Worm (Caenorhabditis elegans) whole organism, mixed stage, embryonic: ENCODE results near the gene hpo-10.

Experiments used
- M03D4.4 ChIP-seq: sonication (generic microtip); optimal IDR thresholded peaks from 2 replicates; lab custom pipeline; 2017; ENCODE audit warnings: mild to moderate bottlenecking, missing genetic modification characterization, missing compliant biosample characterization
- bed-3 ChIP-seq: fragments of 200-800 bp; sonication (Bioruptor generic); optimal IDR thresholded peaks from 3 replicates; lab custom pipeline; 2018; ENCODE audit warnings: mild to moderate bottlenecking, missing genetic modification characterization, moderate library complexity, missing compliant biosample characterization
- ceh-39 ChIP-seq: fragments of 150-350 bp; optimal IDR thresholded peaks from 2 replicates; lab custom pipeline; 2014; ENCODE audit warnings: missing biosample characterization, missing genetic modification characterization
- ceh-43 ChIP-seq: fragments of 200-800 bp; sonication (Bioruptor generic); optimal IDR thresholded peaks from 2 replicates; lab custom pipeline; 2018; ENCODE audit warnings: mild to moderate bottlenecking, missing genetic modification characterization, moderate library complexity, missing compliant biosample characterization
- ces-1 ChIP-seq: fragments of 150-350 bp; optimal IDR thresholded peaks from 2 replicates; lab custom pipeline; 2014; ENCODE audit warnings: missing biosample characterization, missing genetic modification reagents, missing genetic modification characterization
- cnd-1 ChIP-seq: fragments of 200-800 bp; sonication (Bioruptor generic); optimal IDR thresholded peaks from 2 replicates; lab custom pipeline; 2018; ENCODE audit warnings: mild to moderate bottlenecking, missing genetic modification characterization, missing compliant biosample characterization
- drap-1 ChIP-seq: fragments of 200-800 bp; sonication (Bioruptor generic); optimal IDR thresholded peaks from 3 replicates; lab custom pipeline; 2018; ENCODE audit warnings: mild to moderate bottlenecking, missing genetic modification characterization, missing compliant biosample characterization
- elt-1 ChIP-seq: sonication (generic microtip); optimal IDR thresholded peaks from 2 replicates; lab custom pipeline; 2017; ENCODE audit warnings: missing genetic modification characterization, mild to moderate bottlenecking, missing compliant biosample characterization, antibody characterized with exemption, moderate library complexity, borderline replicate concordance; ENCODE audit not compliant: insufficient read depth
- elt-3 ChIP-seq: fragments of 150-350 bp; optimal IDR thresholded peaks from 2 replicates; lab custom pipeline; 2014; ENCODE audit warnings: missing biosample characterization, missing genetic modification characterization
- flh-1 ChIP-seq: fragments of 200-800 bp; sonication (Bioruptor generic); optimal IDR thresholded peaks from 2 replicates; lab custom pipeline; 2018; ENCODE audit warnings: mild to moderate bottlenecking, missing genetic modification characterization, moderate library complexity, missing compliant biosample characterization
- hlh-1 ChIP-seq: fragments of 150-350 bp; optimal IDR thresholded peaks from 2 replicates; lab custom pipeline; 2014; ENCODE audit warnings: missing biosample characterization, missing genetic modification reagents, missing genetic modification characterization
- lin-13 ChIP-seq: fragments of 150-350 bp; optimal IDR thresholded peaks from 2 replicates; lab custom pipeline; 2014; ENCODE audit warnings: missing biosample characterization, missing genetic modification characterization
- lin-32 ChIP-seq: fragments of 200-800 bp; sonication (Bioruptor generic); optimal IDR thresholded peaks from 2 replicates; lab custom pipeline; 2018; ENCODE audit warnings: mild to moderate bottlenecking, missing genetic modification characterization, missing compliant biosample characterization
- lsy-2 ChIP-seq: fragments of 150-350 bp; optimal IDR thresholded peaks from 2 replicates; lab custom pipeline; 2014; ENCODE audit warnings: missing biosample characterization, missing genetic modification characterization
- mab-5 ChIP-seq: fragments of 150-350 bp; optimal IDR thresholded peaks from 2 replicates; lab custom pipeline; 2014; ENCODE audit warnings: missing biosample characterization, missing genetic modification characterization
- mep-1 ChIP-seq: fragments of 150-350 bp; optimal IDR thresholded peaks from 2 replicates; lab custom pipeline; 2017; ENCODE audit warnings: missing biosample characterization, missing genetic modification reagents, missing genetic modification characterization, inconsistent platforms
- nhr-12 ChIP-seq: fragments of 150-350 bp; optimal IDR thresholded peaks from 2 replicates; lab custom pipeline; 2014; ENCODE audit warnings: missing biosample characterization, missing genetic modification characterization
- nhr-2 ChIP-seq: fragments of 150-350 bp; optimal IDR thresholded peaks from 2 replicates; lab custom pipeline; 2014; ENCODE audit warnings: missing biosample characterization, missing genetic modification characterization
- nhr-237 ChIP-seq: fragments of 150-350 bp; optimal IDR thresholded peaks from 2 replicates; lab custom pipeline; 2014; ENCODE audit warnings: missing biosample characterization, missing genetic modification characterization
- nhr-28 ChIP-seq: fragments of 150-350 bp; optimal IDR thresholded peaks from 2 replicates; lab custom pipeline; 2014; ENCODE audit warnings: missing biosample characterization, missing genetic modification characterization
- nhr-76 ChIP-seq: sonication (generic microtip); optimal IDR thresholded peaks from 2 replicates; lab custom pipeline; 2017; ENCODE audit warnings: missing biosample characterization, missing genetic modification characterization
- pha-4 ChIP-seq: fragments of 150-350 bp; optimal IDR thresholded peaks from 2 replicates; lab custom pipeline; 2018; ENCODE audit warnings: missing biosample characterization, missing genetic modification reagents, missing genetic modification characterization
- sem-2 ChIP-seq: fragments of 200-800 bp; sonication (Bioruptor generic); optimal IDR thresholded peaks from 2 replicates; lab custom pipeline; 2018; ENCODE audit warnings: mild to moderate bottlenecking, missing genetic modification characterization, missing compliant biosample characterization
- snpc-4 ChIP-seq: fragments of 150-350 bp; optimal IDR thresholded peaks from 2 replicates; lab custom pipeline; 2014; ENCODE audit warnings: missing biosample characterization, missing genetic modification characterization
- sptf-1 ChIP-seq: sonication (generic microtip); optimal IDR thresholded peaks from 2 replicates; lab custom pipeline; 2017; ENCODE audit warnings: mild to moderate bottlenecking, missing genetic modification characterization, moderate library complexity, missing compliant biosample characterization
- unc-120 ChIP-seq: sonication (generic microtip); optimal IDR thresholded peaks from 2 replicates; lab custom pipeline; 2017; ENCODE audit warnings: missing genetic modification characterization, missing compliant biosample characterization; ENCODE audit not compliant: poor library complexity, severe bottlenecking
- unc-39 ChIP-seq: fragments of 150-350 bp; optimal IDR thresholded peaks from 2 replicates; lab custom pipeline; 2014; ENCODE audit warnings: missing biosample characterization, missing genetic modification characterization
- unc-62 ChIP-seq: fragments of 150-350 bp; optimal IDR thresholded peaks from 2 replicates; lab custom pipeline; 2014; ENCODE audit warnings: missing biosample characterization, missing genetic modification reagents, missing genetic modification characterization
- ztf-11 ChIP-seq: fragments of 150-350 bp; optimal IDR thresholded peaks from 2 replicates; lab custom pipeline; 2014; ENCODE audit warnings: missing biosample characterization, missing genetic modification characterization

Gene hpo-10

DNA sequence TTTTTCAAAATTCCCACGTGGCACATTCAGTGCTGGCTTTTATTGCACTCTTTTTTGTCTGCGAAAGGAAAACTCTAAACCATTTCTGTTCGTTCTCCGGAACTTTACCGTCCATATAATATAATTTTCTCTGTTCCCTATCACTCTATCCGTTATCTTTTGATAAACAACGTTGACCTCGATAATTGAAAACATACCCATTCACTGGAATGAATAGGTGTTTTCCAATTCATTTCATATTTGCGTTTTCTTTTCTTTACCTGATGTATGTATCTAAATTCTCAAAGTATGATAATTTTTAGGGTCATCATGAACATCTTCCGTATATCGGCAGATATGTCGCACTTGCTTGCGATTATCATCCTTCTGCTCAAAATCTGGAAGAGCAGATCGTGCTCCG is 27.5 kb downstream of the hpo-10 start, which contains the start of gene erd-2.2:
erd-2.2 (plus strand) TSS at position 301 of the 400 bp plus-strand sequence.
- TF ChIP-seq flh-1 (GFP tag; lab: Kevin White, UChicago) (no peak), unc-39 (tag; lab: Kevin White, UChicago) (no peak), sem-2 (no peak), pha-4 (tag; lab: Kevin White, UChicago) (no peak), drap-1 (GFP tag; lab: Kevin White, UChicago) (no peak), ceh-43 (no peak), snpc-4 (tag; lab: Kevin White, UChicago) (no peak), sptf-1 (tag; lab: Kevin White, UChicago) (no peak)

DNA sequence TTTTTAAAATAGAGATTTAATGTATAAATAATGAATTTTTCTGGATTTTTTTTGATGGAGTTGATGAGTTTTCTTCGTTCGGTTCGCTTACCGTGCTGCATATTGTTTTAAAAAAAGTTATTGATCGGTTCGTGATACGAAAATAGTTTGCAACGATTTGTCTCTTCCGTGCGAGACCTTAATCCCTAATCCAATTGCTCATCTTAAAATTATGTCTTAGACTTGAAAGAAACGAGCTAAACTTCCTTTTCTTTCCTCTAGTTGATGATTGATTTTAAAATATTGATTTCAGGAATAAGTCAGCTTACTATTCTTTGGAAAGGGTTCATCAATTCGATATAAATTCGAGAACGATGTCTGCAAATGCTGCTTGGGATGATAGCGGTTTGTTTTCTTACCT is 29.1 kb downstream of the hpo-10 start, which contains the start of gene C28H8.3:
C28H8.3 (plus strand) TSS at position 293 of the 400 bp plus-strand sequence.
- TF ChIP-seq sem-2 (no peak), lsy-2 (tag; lab: Kevin White, UChicago) (no peak), flh-1 (GFP tag; lab: Kevin White, UChicago) (no peak), drap-1 (GFP tag; lab: Kevin White, UChicago) (no peak), lin-32 (GFP tag; lab: Kevin White, UChicago) (no peak), pha-4 (tag; lab: Kevin White, UChicago) (no peak), ces-1 (GFP tag; lab: Kevin White, UChicago) (no peak), unc-62 (no peak), mep-1 (no peak), M03D4.4 (no peak)
- TF ChIP-seq, all 35 proteins: peak for 0

DNA sequence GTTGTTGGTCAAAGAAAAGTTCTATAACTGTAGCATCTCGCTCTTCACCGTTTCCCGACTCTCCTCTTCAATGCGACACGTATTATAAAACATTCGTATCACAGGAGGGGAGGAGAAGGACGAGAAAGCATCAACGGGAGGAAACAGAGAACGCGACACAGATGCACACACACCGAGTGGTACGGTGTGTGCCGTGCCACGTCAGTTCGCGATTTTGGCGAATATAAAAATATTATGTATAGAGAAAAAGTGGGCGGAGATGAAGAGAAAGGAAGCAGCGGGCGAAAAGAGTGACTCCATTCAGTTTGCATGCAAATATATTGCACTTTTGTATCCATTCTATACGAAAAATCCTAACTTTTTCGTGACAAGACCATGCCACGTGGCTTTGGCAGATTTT is 35.4 kb downstream of the hpo-10 start:
- TF ChIP-seq M03D4.4 (no peak), ceh-39 (tag; lab: Kevin White, UChicago) (no peak), nhr-28 (no peak), lsy-2 (tag; lab: Kevin White, UChicago) (no peak), nhr-12 (tag; lab: Kevin White, UChicago) (no peak), cnd-1 (tag; lab: Kevin White, UChicago) (no peak), ces-1 (GFP tag; lab: Kevin White, UChicago) (no peak), bed-3 (no peak), ceh-43 (no peak), lin-13 (tag; lab: Kevin White, UChicago) (no peak), unc-120 (no peak)
- TF ChIP-seq, all 35 proteins: peak for 0

DNA sequence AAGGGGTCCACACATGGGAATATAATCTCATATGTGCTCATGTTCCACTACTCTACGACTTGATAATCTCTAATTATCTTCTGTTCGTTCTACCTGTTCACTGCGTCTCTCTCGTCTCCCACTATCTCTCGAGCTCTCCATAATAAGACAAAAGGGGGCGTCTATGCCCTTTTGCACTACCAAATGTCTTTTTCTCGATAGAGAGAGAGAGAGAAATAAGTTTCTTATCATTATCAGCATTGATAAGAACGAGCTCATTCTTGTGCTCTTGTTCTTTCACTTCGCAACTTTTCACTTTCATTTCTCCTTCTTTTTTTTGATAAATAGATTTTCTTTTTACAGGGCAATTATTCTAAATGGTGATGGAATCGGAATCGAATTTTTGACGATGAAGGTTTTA is 36.6 kb downstream of the hpo-10 start:
- TF ChIP-seq nhr-12 (tag; lab: Kevin White, UChicago) = no peak
- no peak for TF ChIP-seq M03D4.4
- no peak for TF ChIP-seq drap-1 (GFP tag; lab: Kevin White, UChicago)
- no peak for TF ChIP-seq lin-13 (tag; lab: Kevin White, UChicago)
- TF ChIP-seq elt-3 (tag; lab: Kevin White, UChicago) = no peak
- TF ChIP-seq ceh-43 = no peak
- no peak for TF ChIP-seq ztf-11 (tag; lab: Kevin White, UChicago)
- TF ChIP-seq nhr-2 = no peak
- no peak for TF ChIP-seq hlh-1 (tag; lab: Kevin White, UChicago)
- no peak for TF ChIP-seq ceh-39 (tag; lab: Kevin White, UChicago)
- TF ChIP-seq flh-1 (GFP tag; lab: Kevin White, UChicago) = no peak
- TF ChIP-seq mab-5 (tag; lab: Kevin White, UChicago) = no peak
- no peak for TF ChIP-seq unc-62
- no peak for TF ChIP-seq nhr-237

DNA sequence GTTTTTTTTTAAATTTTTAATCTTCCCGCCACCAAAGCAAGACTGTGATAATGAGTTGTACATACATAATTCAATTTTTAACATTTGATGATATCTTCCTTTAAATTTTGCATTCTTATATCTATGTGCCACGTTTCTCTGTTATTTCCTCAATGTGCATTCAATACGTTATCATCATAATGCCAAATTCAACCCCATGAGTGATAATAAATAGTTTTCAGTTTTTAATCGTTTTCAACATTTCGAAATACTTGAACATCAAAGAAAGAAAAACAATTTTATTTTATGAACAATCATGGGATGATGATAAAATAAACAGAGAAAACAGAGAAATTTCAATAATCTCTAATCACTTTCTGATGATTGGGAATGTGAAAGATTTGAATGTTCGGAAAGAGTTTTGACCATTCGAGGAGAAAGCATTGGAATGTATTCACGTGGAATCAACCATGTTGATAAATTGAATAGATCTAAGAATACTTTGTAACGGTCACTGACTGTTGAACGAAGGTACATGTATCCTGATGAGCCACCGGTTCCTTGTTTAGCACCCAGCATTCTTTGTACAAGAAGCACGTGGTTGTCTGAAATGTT is 38.2 kb downstream of the hpo-10 start:
- TF ChIP-seq lsy-2 (tag; lab: Kevin White, UChicago) (no peak), pha-4 (tag; lab: Kevin White, UChicago) (no peak), nhr-2 (no peak), cnd-1 (tag; lab: Kevin White, UChicago) (no peak)

DNA sequence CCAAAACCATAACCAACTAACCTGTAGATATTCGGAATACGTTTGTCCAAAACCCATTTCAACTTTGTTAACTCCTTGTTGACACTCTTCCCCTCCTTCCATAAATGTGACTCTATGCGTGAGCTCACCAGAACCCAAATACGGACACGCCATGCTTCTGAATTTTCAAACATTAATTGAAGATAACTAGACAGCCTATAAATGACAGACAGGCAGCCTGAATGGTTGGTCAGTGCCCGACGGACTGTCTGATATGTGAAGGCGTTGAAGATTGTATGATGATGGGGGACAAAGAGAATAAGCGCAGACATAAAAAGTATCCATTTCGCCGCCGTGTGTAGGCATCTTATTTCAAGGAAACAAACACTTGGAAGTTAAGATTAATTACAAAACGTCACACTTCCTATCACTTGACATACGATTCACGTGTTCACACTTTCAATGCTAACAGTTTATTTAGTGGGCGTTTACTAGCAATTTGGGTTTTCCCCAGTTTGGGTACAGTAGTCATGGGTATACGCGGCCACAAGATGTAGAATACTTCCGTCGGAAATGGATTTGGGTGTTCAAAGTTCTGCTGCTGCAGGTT is 40.6 kb downstream of the hpo-10 start, which contains the start of the genes tdo-2 and C28H8.2:
tdo-2 (minus strand) TSS at position 157 of the 589 bp plus-strand sequence.
C28H8.2 (plus strand) TSS at position 524 of the 589 bp plus-strand sequence.
- TF ChIP-seq sptf-1 (tag; lab: Kevin White, UChicago) = no peak
- TF ChIP-seq hlh-1 (tag; lab: Kevin White, UChicago) = no peak
- no peak for TF ChIP-seq nhr-76 (tag; lab: Kevin White, UChicago)
- TF ChIP-seq flh-1 (GFP tag; lab: Kevin White, UChicago) = no peak
- TF ChIP-seq lsy-2 (tag; lab: Kevin White, UChicago) = no peak
- no peak for TF ChIP-seq ces-1 (GFP tag; lab: Kevin White, UChicago)
- no peak for TF ChIP-seq elt-1 (tag; lab: Kevin White, UChicago)
- TF ChIP-seq, all 35 proteins: peak for 0
